Worm (Caenorhabditis elegans) whole organism, L4 larva: ENCODE data around the gene K02D10.2.

Experiments used
- D1046.2 ChIP-seq: fragments of 200-800 bp; sonication (Bioruptor generic); IDR thresholded peaks from 2 replicates; pipeline ENCODE4 v1.3.6; 2022; ENCODE audit warnings: missing genetic modification characterization, missing compliant biosample characterization
- F10B5.3 ChIP-seq: sonication (generic microtip); optimal IDR thresholded peaks from 2 replicates; lab custom pipeline; 2016; ENCODE audit warnings: mild to moderate bottlenecking, missing genetic modification characterization, missing compliant biosample characterization
- T20F7.1 ChIP-seq: fragments of 200-800 bp; sonication (Bioruptor generic); optimal IDR thresholded peaks from 2 replicates; lab custom pipeline; 2018; ENCODE audit warnings: mild to moderate bottlenecking, missing genetic modification characterization, missing compliant biosample characterization
- Y48G9A.11 ChIP-seq: fragments of 200-800 bp; sonication (Bioruptor generic); IDR thresholded peaks from 2 replicates; pipeline ENCODE4 v1.3.6; 2022; ENCODE audit warnings: missing genetic modification reagents, missing genetic modification characterization, missing compliant biosample characterization
- Y5F2A.4 ChIP-seq: fragments of 200-800 bp; sonication (Bioruptor generic); optimal IDR thresholded peaks from 2 replicates; lab custom pipeline; 2018; ENCODE audit warnings: mild to moderate bottlenecking, missing genetic modification characterization, missing compliant biosample characterization
- Y75B8A.6 ChIP-seq: fragments of 200-800 bp; sonication (Bioruptor generic); IDR thresholded peaks from 2 replicates; pipeline ENCODE4 v1.3.6; 2022; ENCODE audit warnings: missing genetic modification reagents, missing genetic modification characterization, missing compliant biosample characterization
- ZK337.2 ChIP-seq: fragments of 200-800 bp; sonication (Bioruptor generic); IDR thresholded peaks from 2 replicates; pipeline ENCODE4 v1.3.6; 2022; ENCODE audit warnings: missing genetic modification reagents, missing genetic modification characterization, missing compliant biosample characterization
- ZK546.5 ChIP-seq, 2 experiments: sonication (generic microtip); optimal IDR thresholded peaks; 2 replicates each; lab custom pipeline; 2017; ENCODE audit warnings: missing biosample characterization in 2 of 2, missing genetic modification characterization in 2 of 2
- attf-4 ChIP-seq: sonication (generic microtip); optimal IDR thresholded peaks from 3 replicates; lab custom pipeline; 2017; ENCODE audit warnings: missing biosample characterization, missing genetic modification characterization
- ceh-28 ChIP-seq: fragments of 150-350 bp; optimal IDR thresholded peaks from 2 replicates; lab custom pipeline; 2014; ENCODE audit warnings: missing biosample characterization, missing genetic modification reagents, missing genetic modification characterization
- ceh-32 ChIP-seq: sonication (generic microtip); optimal IDR thresholded peaks from 2 replicates; lab custom pipeline; 2016; ENCODE audit warnings: mild to moderate bottlenecking, missing genetic modification characterization, missing compliant biosample characterization; ENCODE audit not compliant: poor library complexity
- cey-2 ChIP-seq: sonication (generic microtip); optimal IDR thresholded peaks from 3 replicates; lab custom pipeline; 2017; ENCODE audit warnings: missing genetic modification characterization, mild to moderate bottlenecking, missing compliant biosample characterization, antibody characterized with exemption, borderline replicate concordance; ENCODE audit not compliant: insufficient read depth
- daf-19 ChIP-seq: fragments of 200-800 bp; sonication (Bioruptor generic); conservative IDR thresholded peaks from 2 replicates; pipeline ENCODE4 v1.3.6; 2022; ENCODE audit warnings: missing genetic modification characterization, missing compliant biosample characterization
- daf-8 ChIP-seq: fragments of 200-800 bp; sonication (Bioruptor generic); IDR thresholded peaks from 2 replicates; pipeline ENCODE4 v1.3.6; 2022; ENCODE audit warnings: missing genetic modification characterization, missing compliant biosample characterization
- dve-1 ChIP-seq: sonication (generic microtip); optimal IDR thresholded peaks from 2 replicates; lab custom pipeline; 2017; ENCODE audit warnings: antibody characterized with exemption, mild to moderate bottlenecking, missing genetic modification characterization, missing compliant biosample characterization; ENCODE audit not compliant: insufficient read depth
- egl-27 ChIP-seq: sonication (generic microtip); optimal IDR thresholded peaks from 3 replicates; lab custom pipeline; 2017; ENCODE audit warnings: missing biosample characterization, missing genetic modification reagents, missing genetic modification characterization
- fkh-10 ChIP-seq: fragments of 150-350 bp; optimal IDR thresholded peaks from 2 replicates; lab custom pipeline; 2014; ENCODE audit warnings: missing biosample characterization, missing genetic modification reagents, missing genetic modification characterization
- fos-1 ChIP-seq: fragments of 150-350 bp; optimal IDR thresholded peaks from 2 replicates; lab custom pipeline; 2014; ENCODE audit warnings: missing biosample characterization, missing genetic modification characterization
- hif-1 ChIP-seq, 2 experiments: sonication (generic microtip); optimal IDR thresholded peaks; 2 replicates each; lab custom pipeline; 2016 to 2017; ENCODE audit warnings: missing compliant biosample characterization in 2 of 2, missing genetic modification characterization in 2 of 2, missing genetic modification reagents in 2 of 2, missing genotype in 2 of 2, mild to moderate bottlenecking in 1 of 2
- jun-1 ChIP-seq: fragments of 150-350 bp; optimal IDR thresholded peaks from 2 replicates; lab custom pipeline; 2014; ENCODE audit warnings: missing biosample characterization, missing genetic modification reagents, missing genetic modification characterization
- lim-7 ChIP-seq: fragments of 200-800 bp; sonication (Bioruptor generic); IDR thresholded peaks from 2 replicates; pipeline ENCODE4 v1.3.6; 2022; ENCODE audit warnings: missing genetic modification characterization, missing compliant biosample characterization
- lin-1 ChIP-seq: fragments of 200-800 bp; sonication (Bioruptor generic); IDR thresholded peaks from 2 replicates; pipeline ENCODE4 v1.3.6; 2022; ENCODE audit warnings: missing genetic modification reagents, missing genetic modification characterization, missing compliant biosample characterization
- lin-29 ChIP-seq: fragments of 200-800 bp; sonication (Bioruptor generic); IDR thresholded peaks from 2 replicates; pipeline ENCODE4 v1.3.6; 2022; ENCODE audit warnings: missing genetic modification reagents, missing genetic modification characterization, missing compliant biosample characterization
- madf-9 ChIP-seq: fragments of 200-800 bp; sonication (Bioruptor generic); conservative IDR thresholded peaks from 2 replicates; pipeline ENCODE4 v1.3.6; 2022; ENCODE audit warnings: missing genetic modification reagents, missing genetic modification characterization, missing compliant biosample characterization
- mdl-1 ChIP-seq, 2 experiments: fragments of 150-350 bp in 1 of 2; sonication (generic microtip) in 1 of 2; optimal IDR thresholded peaks; 2 replicates each; lab custom pipeline; 2014 to 2017; ENCODE audit warnings: missing biosample characterization in 2 of 2, missing genetic modification characterization in 2 of 2
- mes-2 ChIP-seq: sonication (generic microtip); optimal IDR thresholded peaks from 2 replicates; lab custom pipeline; 2016; ENCODE audit warnings: missing genotype, mild to moderate bottlenecking, missing genetic modification characterization, missing compliant biosample characterization; ENCODE audit not compliant: poor library complexity, severe bottlenecking
- mxl-3 ChIP-seq: fragments of 200-800 bp; sonication (Bioruptor generic); optimal IDR thresholded peaks from 2 replicates; lab custom pipeline; 2018; ENCODE audit warnings: mild to moderate bottlenecking, missing genetic modification characterization, missing compliant biosample characterization
- nhr-102 ChIP-seq: sonication (generic microtip); optimal IDR thresholded peaks from 2 replicates; lab custom pipeline; 2016; ENCODE audit warnings: mild to moderate bottlenecking, missing genetic modification characterization, moderate library complexity, missing compliant biosample characterization
- nhr-11 ChIP-seq: fragments of 150-350 bp; optimal IDR thresholded peaks from 2 replicates; lab custom pipeline; 2014; ENCODE audit warnings: missing biosample characterization, missing genetic modification characterization
- nhr-25 ChIP-seq: sonication (generic microtip); optimal IDR thresholded peaks from 2 replicates; lab custom pipeline; 2017; ENCODE audit warnings: missing genetic modification characterization, mild to moderate bottlenecking, missing compliant biosample characterization, antibody characterized with exemption, moderate library complexity, borderline replicate concordance; ENCODE audit not compliant: insufficient read depth
- nhr-41 ChIP-seq: fragments of 200-800 bp; sonication (Bioruptor generic); IDR thresholded peaks from 2 replicates; pipeline ENCODE4 v1.3.6; 2022; ENCODE audit warnings: missing genetic modification reagents, missing genetic modification characterization, missing compliant biosample characterization
- nhr-76 ChIP-seq: fragments of 150-350 bp; optimal IDR thresholded peaks from 2 replicates; lab custom pipeline; 2014; ENCODE audit warnings: missing biosample characterization, missing genetic modification characterization
- nhr-77 ChIP-seq: fragments of 150-350 bp; optimal IDR thresholded peaks from 2 replicates; lab custom pipeline; 2014; ENCODE audit warnings: missing biosample characterization, missing genetic modification characterization
- php-3 ChIP-seq: fragments of 200-800 bp; sonication (Bioruptor generic); IDR thresholded peaks from 2 replicates; pipeline ENCODE4 v1.3.6; 2022; ENCODE audit warnings: missing genetic modification reagents, missing genetic modification characterization, missing compliant biosample characterization
- rbr-2 ChIP-seq: sonication (generic microtip); optimal IDR thresholded peaks from 2 replicates; lab custom pipeline; 2016; ENCODE audit warnings: missing genotype, missing genetic modification characterization, missing compliant biosample characterization
- saeg-2 ChIP-seq: fragments of 200-800 bp; sonication (Bioruptor generic); IDR thresholded peaks from 2 replicates; pipeline ENCODE4 v1.3.6; 2022; ENCODE audit warnings: missing genetic modification reagents, missing genetic modification characterization, missing compliant biosample characterization
- set-16 ChIP-seq: fragments of 200-800 bp; sonication (Bioruptor generic); IDR thresholded peaks from 2 replicates; pipeline ENCODE4 v1.3.6; 2022; ENCODE audit warnings: missing genetic modification reagents, missing genetic modification characterization, missing compliant biosample characterization
- snpc-1.2 ChIP-seq: fragments of 200-800 bp; sonication (Bioruptor generic); IDR thresholded peaks from 2 replicates; pipeline ENCODE4 v1.3.6; 2022; ENCODE audit warnings: missing genetic modification reagents, missing genetic modification characterization, missing compliant biosample characterization
- tag-97 ChIP-seq: fragments of 200-800 bp; sonication (Bioruptor generic); IDR thresholded peaks from 2 replicates; pipeline ENCODE4 v1.3.6; 2022; ENCODE audit warnings: missing genetic modification characterization, missing compliant biosample characterization
- tra-1 ChIP-seq: fragments of 200-800 bp; sonication (Bioruptor generic); IDR thresholded peaks from 2 replicates; pipeline ENCODE4 v1.3.6; 2022; ENCODE audit warnings: missing genetic modification reagents, missing genetic modification characterization, missing compliant biosample characterization
- unc-130 ChIP-seq: sonication (generic microtip); optimal IDR thresholded peaks from 2 replicates; lab custom pipeline; 2016; ENCODE audit warnings: missing genetic modification reagents, missing genetic modification characterization, missing compliant biosample characterization
- zfp-2 ChIP-seq: sonication (generic microtip); optimal IDR thresholded peaks from 2 replicates; lab custom pipeline; 2016; ENCODE audit warnings: mild to moderate bottlenecking, missing genetic modification characterization, missing compliant biosample characterization
- zip-11 ChIP-seq: fragments of 200-800 bp; sonication (Bioruptor generic); IDR thresholded peaks from 2 replicates; pipeline ENCODE4 v1.3.6; 2022; ENCODE audit warnings: missing genetic modification characterization, missing compliant biosample characterization

Gene K02D10.2

DNA sequence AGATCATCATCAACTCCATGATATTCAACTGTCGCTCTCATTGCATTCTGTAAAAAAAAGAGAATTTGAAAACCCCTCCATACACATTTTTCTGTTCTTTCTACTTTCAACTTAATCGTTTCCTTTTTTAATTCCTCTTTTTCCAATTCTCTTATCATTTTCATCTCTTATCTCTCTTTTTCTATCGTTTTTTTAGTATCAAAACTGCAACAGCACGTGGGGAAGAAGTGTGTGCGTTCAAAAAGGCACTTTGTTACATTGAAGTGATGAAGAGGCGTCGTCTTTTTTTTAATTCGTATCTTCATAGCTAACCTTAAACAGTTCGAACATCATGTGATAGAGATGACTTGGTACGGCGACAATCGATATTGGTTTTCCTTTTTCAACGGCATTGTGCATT is 31.9 kb downstream of the K02D10.2 start (continued):
- TF ChIP-seq mdl-1 (tag; optimal IDR thresholded peaks at IDR 0.05; lab: Kevin White, UChicago) (peak; percentile 69 to 97), mes-2 (peak; percentile 44), cey-2 (tag; lab: Kevin White, UChicago) (peak; percentile 90), daf-8 (no peak), D1046.2 (GFP tag; lab: Robert Waterston, UW) (no peak), nhr-77 (tag; lab: Kevin White, UChicago) (peak; percentile 93)

DNA sequence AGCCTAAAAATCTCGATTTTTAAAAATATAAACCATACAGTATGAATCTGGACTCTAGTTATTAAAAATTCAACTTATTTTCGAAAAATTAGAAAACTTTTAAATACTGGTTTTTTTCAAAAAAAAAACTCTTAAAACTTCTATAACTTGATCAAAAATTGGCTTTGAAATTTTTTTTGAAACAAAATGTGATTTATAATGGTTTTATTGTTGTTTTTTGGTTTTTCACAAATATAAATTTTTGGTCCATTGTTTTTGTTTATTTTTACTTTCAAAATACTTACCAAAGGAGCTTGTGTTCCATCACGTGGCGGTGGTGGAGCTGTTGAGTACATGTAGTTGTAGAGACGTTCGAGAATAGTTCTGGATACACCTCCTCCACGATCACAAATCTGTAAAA is 32.8 kb downstream of the K02D10.2 start:
- TF ChIP-seq tag-97 (GFP tag; lab: Robert Waterston, UW) (no peak), ceh-32 (no peak), saeg-2 (GFP tag; lab: Robert Waterston, UW) (no peak), cey-2 (tag; lab: Kevin White, UChicago) (no peak), nhr-11 (no peak), php-3 (GFP tag; lab: Robert Waterston, UW) (no peak)

- TF ChIP-seq Y5F2A.4 (GFP tag; lab: Kevin White, UChicago): no peak
- no peak for TF ChIP-seq ZK337.2 (GFP tag; lab: Robert Waterston, UW)
- TF ChIP-seq fkh-10 (GFP tag; lab: Kevin White, UChicago): peak; percentile 31
Observed at ce11 chrIII:8737391-8737790, 33.7 kb downstream of the K02D10.2 start.

- TF ChIP-seq Y48G9A.11: no peak
- no peak for TF ChIP-seq lin-1
- TF ChIP-seq lin-29 (GFP tag; lab: Robert Waterston, UW): no peak
- TF ChIP-seq fos-1: no peak
- TF ChIP-seq daf-19 (GFP tag; lab: Robert Waterston, UW): no peak
- no peak for TF ChIP-seq nhr-41
- TF ChIP-seq mdl-1 (tag; optimal IDR thresholded peaks at IDR 0.05; lab: Kevin White, UChicago): peak in 1 of 2 experiments; percentile 40
- no peak for TF ChIP-seq zfp-2
- TF ChIP-seq tag-97 (GFP tag; lab: Robert Waterston, UW): no peak
- peak in 1 of 2 experiments; percentile 34 for TF ChIP-seq hif-1 (tag; optimal IDR thresholded peaks at IDR 0.05; lab: Kevin White, UChicago)
- no peak for TF ChIP-seq nhr-102 (tag; lab: Kevin White, UChicago)
- no peak for TF ChIP-seq attf-4
- TF ChIP-seq madf-9 (GFP tag; lab: Robert Waterston, UW): no peak
- TF ChIP-seq nhr-25 (tag; lab: Kevin White, UChicago): peak; percentile 36
- TF ChIP-seq nhr-76 (tag; lab: Kevin White, UChicago): no peak
- no peak for TF ChIP-seq D1046.2 (GFP tag; lab: Robert Waterston, UW)
- TF ChIP-seq zip-11 (GFP tag; lab: Robert Waterston, UW): no peak
- peak; percentile 10 for TF ChIP-seq T20F7.1 (GFP tag; lab: Kevin White, UChicago)
- peak; percentile 14 for TF ChIP-seq nhr-11
- TF ChIP-seq ZK546.5 (tag; optimal IDR thresholded peaks at IDR 0.05; lab: Kevin White, UChicago): no peak
- peak; percentile 24 for TF ChIP-seq rbr-2 (tag; lab: Kevin White, UChicago)
- no peak for TF ChIP-seq lim-7 (GFP tag; lab: Robert Waterston, UW)
- TF ChIP-seq Y75B8A.6: no peak
- no peak for TF ChIP-seq mes-2
- no peak for TF ChIP-seq F10B5.3 (tag; lab: Kevin White, UChicago)
- TF ChIP-seq tra-1 (GFP tag; lab: Robert Waterston, UW): peak; percentile 63; the same call in 1 of the 2 replicates
- no peak for TF ChIP-seq php-3 (GFP tag; lab: Robert Waterston, UW)
- TF ChIP-seq jun-1: no peak
- no peak for TF ChIP-seq set-16
- TF ChIP-seq unc-130: no peak
- peak; percentile 47 for TF ChIP-seq dve-1
- no peak for TF ChIP-seq snpc-1.2 (GFP tag; lab: Robert Waterston, UW)
- TF ChIP-seq ceh-28: no peak
- TF ChIP-seq egl-27 (tag; lab: Kevin White, UChicago): no peak
- TF ChIP-seq mxl-3 (GFP tag; lab: Kevin White, UChicago): peak; percentile 65
Observed at ce11 chrIII:8734327-8734885, 36.7 kb downstream of the K02D10.2 start.
